Worm (Caenorhabditis elegans) whole organism, early embryonic: ENCODE results near the gene C43D7.8.
A peak's percentile ranks its signal among the peaks of the same experiment; 100 is the strongest.

Experiments used
- B0310.2 ChIP-seq: sonication (generic microtip); optimal IDR thresholded peaks from 2 replicates; lab custom pipeline; 2016; ENCODE audit warnings: mild to moderate bottlenecking, missing genetic modification characterization, missing compliant biosample characterization
- F13C5.2 ChIP-seq: sonication (generic microtip); optimal IDR thresholded peaks from 2 replicates; lab custom pipeline; 2017; ENCODE audit warnings: mild to moderate bottlenecking, missing genetic modification characterization, inconsistent platforms, missing compliant biosample characterization
- aly-1 ChIP-seq: sonication (generic microtip); optimal IDR thresholded peaks from 2 replicates; lab custom pipeline; 2016; ENCODE audit warnings: missing genetic modification characterization, missing compliant biosample characterization
- ama-1 ChIP-seq: fragments of 150-350 bp; optimal IDR thresholded peaks from 2 replicates; lab custom pipeline; 2014
- ceh-13 ChIP-seq: fragments of 200-800 bp; sonication (Bioruptor generic); optimal IDR thresholded peaks from 2 replicates; lab custom pipeline; 2018; ENCODE audit warnings: mild to moderate bottlenecking, missing genetic modification characterization, missing compliant biosample characterization
- ceh-36 ChIP-seq: sonication (generic microtip); optimal IDR thresholded peaks from 2 replicates; lab custom pipeline; 2016; ENCODE audit warnings: missing genetic modification characterization, inconsistent platforms, missing compliant biosample characterization
- ets-7 ChIP-seq: sonication (generic microtip); optimal IDR thresholded peaks from 2 replicates; lab custom pipeline; 2016; ENCODE audit warnings: missing genotype, missing genetic modification characterization, missing compliant biosample characterization
- flt-1 ChIP-seq: fragments of 200-800 bp; sonication (Bioruptor generic); IDR thresholded peaks from 2 replicates; pipeline ENCODE4 v1.3.6; 2022; ENCODE audit warnings: missing genetic modification characterization, missing compliant biosample characterization
- hmbx-1 ChIP-seq: sonication (generic microtip); optimal IDR thresholded peaks from 2 replicates; lab custom pipeline; 2016; ENCODE audit warnings: mild to moderate bottlenecking, missing genetic modification characterization, missing compliant biosample characterization
- hmg-4 ChIP-seq: fragments of 200-800 bp; sonication (Bioruptor generic); optimal IDR thresholded peaks from 2 replicates; lab custom pipeline; 2018; ENCODE audit warnings: mild to moderate bottlenecking, missing genetic modification characterization, missing compliant biosample characterization
- hnd-1 ChIP-seq: sonication (generic microtip); optimal IDR thresholded peaks from 2 replicates; lab custom pipeline; 2016; ENCODE audit warnings: missing genetic modification characterization, missing compliant biosample characterization
- pes-1 ChIP-seq: fragments of 200-800 bp; sonication (Bioruptor generic); IDR thresholded peaks from 2 replicates; pipeline ENCODE4 v1.3.6; 2022; ENCODE audit warnings: missing genetic modification reagents, missing genetic modification characterization, missing compliant biosample characterization
- scrt-1 ChIP-seq: fragments of 200-800 bp; sonication (Bioruptor generic); IDR thresholded peaks from 2 replicates; pipeline ENCODE4 v1.3.6; 2022; ENCODE audit warnings: missing genetic modification characterization, missing compliant biosample characterization
- sea-1 ChIP-seq: fragments of 200-800 bp; sonication (Bioruptor generic); conservative IDR thresholded peaks from 2 replicates; pipeline ENCODE4 v1.3.6; 2022; ENCODE audit warnings: missing genetic modification characterization, missing compliant biosample characterization
- tbx-11 ChIP-seq: fragments of 200-800 bp; sonication (Bioruptor generic); IDR thresholded peaks from 2 replicates; pipeline ENCODE4 v1.3.6; 2022; ENCODE audit warnings: missing genetic modification characterization, missing compliant biosample characterization
- tbx-37 ChIP-seq: fragments of 200-800 bp; sonication (Bioruptor generic); conservative IDR thresholded peaks from 2 replicates; pipeline ENCODE4 v1.3.6; 2022; ENCODE audit warnings: missing genetic modification reagents, missing genetic modification characterization, missing compliant biosample characterization
- tra-4 ChIP-seq: sonication (generic microtip); optimal IDR thresholded peaks from 2 replicates; lab custom pipeline; 2017; ENCODE audit warnings: missing genetic modification characterization, missing compliant biosample characterization

Gene C43D7.8

ce11 chrV:19312975-19313374 lies 1.7 kb upstream of the C43D7.8 start, which contains the start of gene fbxb-64:
Gene fbxb-64 (plus strand): TSS chrV:19313275.
- no peak for TF ChIP-seq tra-4 (tag; lab: Kevin White, UChicago)
- no peak for TF ChIP-seq hnd-1 (tag; lab: Kevin White, UChicago)
- no peak for TF ChIP-seq F13C5.2
- no peak for TF ChIP-seq sea-1 (GFP tag; lab: Robert Waterston, UW)
- no peak for TF ChIP-seq B0310.2

ce11 chrV:19309591-19309990 lies 1.7 kb downstream of the C43D7.8 start, which contains the start of gene F55C9.11:
Gene F55C9.11 (minus strand): TSS chrV:19309691.
- TF ChIP-seq ceh-36 (tag; lab: Kevin White, UChicago), result no peak

- TF ChIP-seq B0310.2 (no peak), hmg-4 (GFP tag; lab: Kevin White, UChicago) (peak; percentile 19), hmbx-1 (no peak), ama-1 (lab: Kevin White, UChicago) (no peak), pes-1 (GFP tag; lab: Robert Waterston, UW) (no peak)
These were observed 3.2 kb downstream of the C43D7.8 start for ce11 chrV:19308137-19308536.

- no peak for TF ChIP-seq ceh-13
- TF ChIP-seq F13C5.2, result no peak
These were observed 4.4 kb downstream of the C43D7.8 start, which contains the start of gene F55C9.15 for ce11 chrV:19306906-19307305. Gene F55C9.15 (minus strand): TSS chrV:19307006.

ce11 chrV:19303589-19304174 lies 7.6 kb downstream of the C43D7.8 start, which contains the start of the genes fbxb-63 and fbxb-61:
Gene fbxb-63 (minus strand): TSS chrV:19303730.
Gene fbxb-61 (plus strand): TSS chrV:19304124.
- no peak for TF ChIP-seq ets-7 (tag; lab: Kevin White, UChicago)
- TF ChIP-seq pes-1 (GFP tag; lab: Robert Waterston, UW), result no peak
- TF ChIP-seq hnd-1 (tag; lab: Kevin White, UChicago), result no peak
- TF ChIP-seq B0310.2, result no peak
- TF ChIP-seq ama-1 (lab: Kevin White, UChicago), result no peak
- no peak for TF ChIP-seq ceh-36 (tag; lab: Kevin White, UChicago)
- no peak for TF ChIP-seq hmbx-1
- no peak for TF ChIP-seq flt-1 (GFP tag; lab: Robert Waterston, UW)
- no peak for TF ChIP-seq scrt-1 (GFP tag; lab: Robert Waterston, UW)
- no peak for TF ChIP-seq tra-4 (tag; lab: Kevin White, UChicago)
- no peak for TF ChIP-seq tbx-37 (GFP tag; lab: Robert Waterston, UW)
- TF ChIP-seq ceh-13, result no peak
- TF ChIP-seq aly-1, result no peak
- no peak for TF ChIP-seq hmg-4 (GFP tag; lab: Kevin White, UChicago)
- no peak for TF ChIP-seq tbx-11
- TF ChIP-seq sea-1 (GFP tag; lab: Robert Waterston, UW), result no peak
- no peak for TF ChIP-seq F13C5.2

ce11 chrV:19301934-19302333 lies 9.4 kb downstream of the C43D7.8 start, which contains the start of gene fbxb-62:
Gene fbxb-62 (minus strand): TSS chrV:19302034.
- TF ChIP-seq hnd-1 (tag; lab: Kevin White, UChicago), result no peak
- no peak for TF ChIP-seq F13C5.2
- TF ChIP-seq hmbx-1, result no peak
- TF ChIP-seq tbx-37 (GFP tag; lab: Robert Waterston, UW), result no peak
- no peak for TF ChIP-seq ceh-36 (tag; lab: Kevin White, UChicago)
- no peak for TF ChIP-seq tbx-11
- TF ChIP-seq aly-1, result no peak
- no peak for TF ChIP-seq ceh-13
- no peak for TF ChIP-seq tra-4 (tag; lab: Kevin White, UChicago)
- TF ChIP-seq flt-1 (GFP tag; lab: Robert Waterston, UW), result no peak
- no peak for TF ChIP-seq B0310.2
- no peak for TF ChIP-seq ets-7 (tag; lab: Kevin White, UChicago)
- TF ChIP-seq ama-1 (lab: Kevin White, UChicago), result no peak
- TF ChIP-seq pes-1 (GFP tag; lab: Robert Waterston, UW), result no peak
- TF ChIP-seq scrt-1 (GFP tag; lab: Robert Waterston, UW), result no peak

- TF ChIP-seq hmbx-1 (no peak), ama-1 (lab: Kevin White, UChicago) (no peak), sea-1 (GFP tag; lab: Robert Waterston, UW) (no peak), flt-1 (GFP tag; lab: Robert Waterston, UW) (no peak), aly-1 (no peak), hnd-1 (tag; lab: Kevin White, UChicago) (no peak), B0310.2 (no peak), hmg-4 (GFP tag; lab: Kevin White, UChicago) (no peak), F13C5.2 (no peak), pes-1 (GFP tag; lab: Robert Waterston, UW) (no peak), ceh-36 (tag; lab: Kevin White, UChicago) (no peak), scrt-1 (GFP tag; lab: Robert Waterston, UW) (no peak), tbx-37 (GFP tag; lab: Robert Waterston, UW) (no peak), ets-7 (tag; lab: Kevin White, UChicago) (no peak), tra-4 (tag; lab: Kevin White, UChicago) (no peak)
These were observed 12.0 kb downstream of the C43D7.8 start, which contains the start of gene F55C9.14 for ce11 chrV:19299262-19299661. Gene F55C9.14 (plus strand): TSS chrV:19299562.

ce11 chrV:19297510-19297909 lies 13.8 kb downstream of the C43D7.8 start, which contains the start of gene fbxb-60:
Gene fbxb-60 (plus strand): TSS chrV:19297810.
- TF ChIP-seq hnd-1 (tag; lab: Kevin White, UChicago), result no peak
- TF ChIP-seq ceh-13, result no peak
